Fruit fly (Drosophila melanogaster) whole organism, pupa: ENCODE results near the gene CG3123.

Experiments
- D1 ChIP-seq: fragments of 200-800 bp; sonication (Bioruptor generic); optimal IDR thresholded peaks from 2 replicates; lab custom pipeline; 2018; ENCODE audit warnings: missing biosample characterization, mild to moderate bottlenecking, missing genetic modification characterization, moderate library complexity
- EcR ChIP-seq: fragments of 200-800 bp; sonication (Bioruptor generic); optimal IDR thresholded peaks from 3 replicates; lab custom pipeline; 2019; ENCODE audit warnings: missing biosample characterization, missing genetic modification characterization, mild to moderate bottlenecking, moderate library complexity, missing genetic modification reagents
- Pif1A ChIP-seq: fragments of 200-800 bp; sonication (Bioruptor generic); optimal IDR thresholded peaks from 3 replicates; lab custom pipeline; 2016; ENCODE audit warnings: missing biosample characterization, missing genetic modification characterization
- Snoo ChIP-seq: fragments of 200-800 bp; sonication (Bioruptor generic); optimal IDR thresholded peaks from 3 replicates; lab custom pipeline; 2017; ENCODE audit warnings: missing biosample characterization, mild to moderate bottlenecking, missing genetic modification characterization, inconsistent platforms
- fd96Ca ChIP-seq: fragments of 200-800 bp; sonication (Bioruptor generic); IDR thresholded peaks from 3 replicates; pipeline ENCODE4 v1.3.6; 2022; ENCODE audit warnings: missing biosample characterization, missing genetic modification characterization

DNA sequence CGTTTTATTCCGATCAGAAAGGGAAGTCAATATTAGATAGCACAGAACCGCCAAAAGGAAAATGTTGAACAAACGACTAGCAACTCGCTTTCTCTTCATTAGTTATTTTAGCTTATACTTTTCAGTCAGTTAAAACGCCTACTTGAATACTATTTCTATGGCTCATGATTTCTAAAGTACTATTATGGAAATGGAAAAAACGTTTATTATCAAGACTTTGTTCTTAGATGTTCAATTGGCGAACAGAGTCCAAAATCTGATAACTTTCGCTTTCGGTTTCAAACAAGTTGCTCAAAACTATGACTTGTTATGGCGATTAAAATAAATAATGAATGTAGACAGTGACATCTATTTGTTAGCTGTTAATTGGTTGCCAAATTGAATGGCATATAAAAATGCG, at the start of gene CG3123:
- no peak for TF ChIP-seq D1 (tag; lab: Kevin White, UChicago)
- TF ChIP-seq Snoo (tag; lab: Kevin White, UChicago), result no peak
- no peak for TF ChIP-seq EcR (GFP tag; lab: Kevin White, UChicago)
- no peak for TF ChIP-seq Pif1A (GFP tag; lab: Kevin White, UChicago)
- no peak for TF ChIP-seq fd96Ca (GFP tag; lab: Robert Waterston, UW)
